Fruit fly (Drosophila melanogaster) whole organism, embryonic: ENCODE results near the gene dpr20.

ENCODE experiments used
- Atf3 ChIP-seq: fragments of 200-800 bp; sonication (Bioruptor generic); optimal IDR thresholded peaks from 3 replicates; lab custom pipeline; 2016; ENCODE audit warnings: missing biosample characterization, missing genetic modification characterization
- Bgb ChIP-seq: fragments of 200-800 bp; sonication (Bioruptor generic); IDR thresholded peaks from 2 replicates; pipeline ENCODE4 v1.3.6; 2022; ENCODE audit warnings: missing biosample characterization, missing genetic modification characterization; ENCODE audit not compliant: partially characterized antibody
- CG10267 ChIP-seq: fragments of 200-800 bp; sonication (Bioruptor generic); optimal IDR thresholded peaks from 2 replicates; lab custom pipeline; 2018; ENCODE audit warnings: missing biosample characterization, mild to moderate bottlenecking, missing genetic modification characterization, moderate library complexity
- CG10979 ChIP-seq: fragments of 200-800 bp; sonication (Bioruptor generic); optimal IDR thresholded peaks from 2 replicates; lab custom pipeline; 2018; ENCODE audit warnings: missing biosample characterization, mild to moderate bottlenecking, missing genetic modification characterization, moderate library complexity
- CG11247 ChIP-seq: fragments of 200-800 bp; sonication (Bioruptor generic); IDR thresholded peaks from 2 replicates; pipeline ENCODE4 v1.3.6; 2022; ENCODE audit warnings: missing biosample characterization, missing genetic modification characterization
- CG11456 ChIP-seq: fragments of 200-800 bp; sonication (Bioruptor generic); IDR thresholded peaks from 3 replicates; pipeline ENCODE4 v1.3.6; 2022; ENCODE audit warnings: missing biosample characterization, missing genetic modification characterization
- CG12219 ChIP-seq: fragments of 200-800 bp; sonication (Bioruptor generic); optimal IDR thresholded peaks from 3 replicates; lab custom pipeline; 2018; ENCODE audit warnings: missing biosample characterization, mild to moderate bottlenecking, missing genetic modification characterization
- CG13775 ChIP-seq: fragments of 200-800 bp; sonication (Bioruptor generic); optimal IDR thresholded peaks from 3 replicates; lab custom pipeline; 2017; ENCODE audit warnings: missing biosample characterization, mild to moderate bottlenecking, missing genetic modification characterization
- CG14667 ChIP-seq: fragments of 200-800 bp; sonication (Bioruptor generic); IDR thresholded peaks from 2 replicates; pipeline ENCODE4 v1.3.6; 2022; ENCODE audit warnings: missing biosample characterization, missing genetic modification characterization
- CG16815 ChIP-seq: fragments of 200-800 bp; sonication (Bioruptor generic); optimal IDR thresholded peaks from 3 replicates; lab custom pipeline; 2017; ENCODE audit warnings: missing biosample characterization, mild to moderate bottlenecking, missing genetic modification characterization
- CG17829 ChIP-seq: fragments of 200-800 bp; optimal IDR thresholded peaks from 2 replicates; lab custom pipeline; 2019; ENCODE audit warnings: missing biosample characterization, mild to moderate bottlenecking, missing genetic modification characterization, moderate library complexity
- CG32532 ChIP-seq: fragments of 200-800 bp; sonication (Bioruptor generic); IDR thresholded peaks from 2 replicates; pipeline ENCODE4 v1.3.6; 2022; ENCODE audit warnings: missing biosample characterization, missing genetic modification characterization
- CG32767 ChIP-seq: fragments of 200-800 bp; sonication (Bioruptor generic); IDR thresholded peaks from 2 replicates; pipeline ENCODE4 v1.3.6; 2022; ENCODE audit warnings: missing biosample characterization, missing genetic modification characterization
- CG3995 ChIP-seq: fragments of 200-800 bp; sonication (Bioruptor generic); optimal IDR thresholded peaks from 3 replicates; lab custom pipeline; 2016; ENCODE audit warnings: missing biosample characterization, missing genetic modification characterization
- CG6272 ChIP-seq: fragments of 200-800 bp; sonication (Bioruptor generic); IDR thresholded peaks from 2 replicates; pipeline ENCODE4 v1.3.6; 2022; ENCODE audit warnings: missing biosample characterization, missing genetic modification characterization
- CG7556 ChIP-seq: fragments of 200-800 bp; sonication (Bioruptor generic); optimal IDR thresholded peaks from 2 replicates; lab custom pipeline; 2017; ENCODE audit warnings: missing biosample characterization, mild to moderate bottlenecking, missing genetic modification characterization
- CG7786 ChIP-seq: fragments of 200-800 bp; sonication (Bioruptor generic); optimal IDR thresholded peaks from 2 replicates; lab custom pipeline; 2016; ENCODE audit warnings: missing biosample characterization, missing genetic modification characterization
- CG7987 ChIP-seq: fragments of 200-800 bp; sonication (Bioruptor generic); optimal IDR thresholded peaks from 2 replicates; lab custom pipeline; 2018; ENCODE audit warnings: missing biosample characterization, mild to moderate bottlenecking, missing genetic modification characterization, moderate library complexity
- CG8089 ChIP-seq: fragments of 200-800 bp; sonication (Bioruptor generic); optimal IDR thresholded peaks from 3 replicates; lab custom pipeline; 2016; ENCODE audit warnings: missing biosample characterization, missing genetic modification characterization
- CG8944 ChIP-seq: fragments of 200-800 bp; sonication (Bioruptor generic); optimal IDR thresholded peaks from 3 replicates; lab custom pipeline; 2016; ENCODE audit warnings: missing biosample characterization, missing genetic modification characterization
- D ChIP-seq, 2 experiments: fragments of 200-800 bp in 1 of 2; fragments of >200 bp in 1 of 2; sonication (Bioruptor generic) in 1 of 2; optimal IDR thresholded peaks; 2 replicates in 1 of 2; 3 replicates in 1 of 2; lab custom pipeline; 2017; ENCODE audit warnings: mild to moderate bottlenecking in 1 of 2, missing biosample characterization in 1 of 2, missing genetic modification characterization in 1 of 2, missing genetic modification reagents in 1 of 2
- Dbx ChIP-seq: fragments of 200-800 bp; sonication (Bioruptor generic); IDR thresholded peaks from 3 replicates; pipeline ENCODE4 v1.3.6; 2022; ENCODE audit warnings: missing biosample characterization, missing genetic modification characterization
- E2f1 ChIP-seq: fragments of 200-800 bp; sonication (Bioruptor generic); IDR thresholded peaks from 2 replicates; pipeline ENCODE4 v1.3.6; 2022; ENCODE audit warnings: missing biosample characterization, missing genetic modification characterization
- Ets65A ChIP-seq: fragments of 200-800 bp; sonication (Bioruptor generic); peaks from one replicate; lab custom pipeline; 2016; ENCODE audit warnings: missing biosample characterization, missing genetic modification characterization
- Med ChIP-seq: fragments of 200-800 bp; sonication (Bioruptor generic); peaks from one replicate; lab custom pipeline; 2016; ENCODE audit warnings: missing biosample characterization, missing genetic modification characterization, mild to moderate bottlenecking, inconsistent platforms, moderate library complexity
- Myb ChIP-seq: fragments of 200-800 bp; sonication (Bioruptor generic); optimal IDR thresholded peaks from 2 replicates; lab custom pipeline; 2016; ENCODE audit warnings: missing biosample characterization, missing genetic modification characterization
- Optix ChIP-seq: fragments of 200-800 bp; sonication (Bioruptor generic); IDR thresholded peaks from 3 replicates; pipeline ENCODE4 v1.3.6; 2022; ENCODE audit warnings: missing biosample characterization, missing genetic modification characterization
- Ssrp ChIP-seq: fragments of 200-800 bp; sonication (Bioruptor generic); optimal IDR thresholded peaks from 2 replicates; lab custom pipeline; 2018; ENCODE audit warnings: missing biosample characterization, mild to moderate bottlenecking, missing genetic modification characterization, moderate library complexity
- Trl ChIP-seq, 3 experiments: fragments of >200 bp in 2 of 3; fragments of 200-800 bp in 1 of 3; sonication (Bioruptor generic) in 1 of 3; optimal IDR thresholded peaks; 2 replicates in 1 of 3; 3 replicates in 2 of 3; lab custom pipeline; 2016 to 2017; ENCODE audit warnings: missing biosample characterization in 1 of 3, missing genetic modification characterization in 1 of 3
- ara ChIP-seq: fragments of 200-800 bp; sonication (Bioruptor generic); IDR thresholded peaks from 2 replicates; pipeline ENCODE4 v1.3.6; 2022; ENCODE audit warnings: missing biosample characterization, missing genetic modification characterization
- bab2 ChIP-seq: fragments of 200-800 bp; sonication (Bioruptor generic); optimal IDR thresholded peaks from 2 replicates; lab custom pipeline; 2016; ENCODE audit warnings: missing biosample characterization, missing genetic modification characterization
- caup ChIP-seq: fragments of 200-800 bp; sonication (Bioruptor generic); optimal IDR thresholded peaks from 3 replicates; lab custom pipeline; 2017; ENCODE audit warnings: missing biosample characterization, mild to moderate bottlenecking, missing genetic modification characterization, moderate library complexity; ENCODE audit not compliant: severe bottlenecking
- dan ChIP-seq: fragments of 200-800 bp; sonication (Bioruptor generic); IDR thresholded peaks from 2 replicates; pipeline ENCODE4 v1.3.6; 2022; ENCODE audit warnings: missing biosample characterization, missing genetic modification characterization
- danr ChIP-seq: fragments of 200-800 bp; sonication (Bioruptor generic); IDR thresholded peaks from 2 replicates; pipeline ENCODE4 v1.3.6; 2022; ENCODE audit warnings: missing biosample characterization, missing genetic modification characterization
- dmrt99B ChIP-seq: fragments of 200-800 bp; sonication (Bioruptor generic); optimal IDR thresholded peaks from 2 replicates; lab custom pipeline; 2018; ENCODE audit warnings: missing biosample characterization, mild to moderate bottlenecking, missing genetic modification characterization, moderate library complexity
- dysf ChIP-seq: fragments of 200-800 bp; sonication (Bioruptor generic); IDR thresholded peaks from 3 replicates; pipeline ENCODE4 v1.3.6; 2022; ENCODE audit warnings: missing biosample characterization, missing genetic modification characterization
- fd102C ChIP-seq: fragments of 200-800 bp; sonication (Bioruptor generic); optimal IDR thresholded peaks from 2 replicates; lab custom pipeline; 2018; ENCODE audit warnings: missing biosample characterization, mild to moderate bottlenecking, missing genetic modification characterization, moderate library complexity
- fu2 ChIP-seq: fragments of 200-800 bp; sonication (Bioruptor generic); optimal IDR thresholded peaks from 2 replicates; lab custom pipeline; 2016; ENCODE audit warnings: missing biosample characterization, missing genetic modification characterization
- ham ChIP-seq: fragments of 200-800 bp; sonication (Bioruptor generic); IDR thresholded peaks from 2 replicates; pipeline ENCODE4 v1.3.6; 2022; ENCODE audit warnings: missing biosample characterization, missing genetic modification characterization
- ken ChIP-seq: fragments of 200-800 bp; sonication (Bioruptor generic); IDR thresholded peaks from 3 replicates; pipeline ENCODE4 v1.3.6; 2022; ENCODE audit warnings: missing biosample characterization, missing genetic modification characterization
- lmd ChIP-seq: fragments of 200-800 bp; sonication (Bioruptor generic); IDR thresholded peaks from 2 replicates; pipeline ENCODE4 v1.3.6; 2022; ENCODE audit warnings: missing biosample characterization, missing genetic modification characterization
- lola ChIP-seq, 3 experiments: fragments of >200 bp in 2 of 3; fragments of 200-800 bp in 1 of 3; sonication (Bioruptor generic) in 1 of 3; optimal IDR thresholded peaks; 2 replicates each; lab custom pipeline; 2017 to 2019; ENCODE audit warnings: missing biosample characterization in 3 of 3, missing genetic modification characterization in 3 of 3, mild to moderate bottlenecking in 1 of 3, moderate library complexity in 1 of 3
- nom ChIP-seq: fragments of 200-800 bp; sonication (Bioruptor generic); optimal IDR thresholded peaks from 2 replicates; lab custom pipeline; 2017; ENCODE audit warnings: missing biosample characterization, missing genetic modification characterization, mild to moderate bottlenecking, moderate library complexity, missing genetic modification reagents
- pzg ChIP-seq: fragments of 200-800 bp; sonication (Bioruptor generic); optimal IDR thresholded peaks from 3 replicates; lab custom pipeline; 2018; ENCODE audit warnings: missing biosample characterization, mild to moderate bottlenecking, missing genetic modification characterization, moderate library complexity
- ro ChIP-seq: fragments of 200-800 bp; sonication (Bioruptor generic); IDR thresholded peaks from 2 replicates; pipeline ENCODE4 v1.3.6; 2022; ENCODE audit warnings: missing biosample characterization, missing genetic modification characterization
- trem ChIP-seq: fragments of 200-800 bp; optimal IDR thresholded peaks from 3 replicates; lab custom pipeline; 2019; ENCODE audit warnings: missing biosample characterization, mild to moderate bottlenecking, missing genetic modification characterization, moderate library complexity
- unc-4 ChIP-seq: fragments of 200-800 bp; sonication (Bioruptor generic); IDR thresholded peaks from 2 replicates; pipeline ENCODE4 v1.3.6; 2022; ENCODE audit warnings: missing biosample characterization, missing genetic modification characterization; ENCODE audit not compliant: partially characterized antibody
- zen ChIP-seq: fragments of 200-800 bp; sonication (Bioruptor generic); optimal IDR thresholded peaks from 3 replicates; lab custom pipeline; 2018; ENCODE audit warnings: missing biosample characterization, mild to moderate bottlenecking, missing genetic modification characterization, moderate library complexity
- zfh1 ChIP-seq: fragments of 200-800 bp; sonication (Bioruptor generic); IDR thresholded peaks from 3 replicates; pipeline ENCODE4 v1.3.6; 2022; ENCODE audit warnings: missing biosample characterization, missing genetic modification characterization

The dpr20 gene

DNA sequence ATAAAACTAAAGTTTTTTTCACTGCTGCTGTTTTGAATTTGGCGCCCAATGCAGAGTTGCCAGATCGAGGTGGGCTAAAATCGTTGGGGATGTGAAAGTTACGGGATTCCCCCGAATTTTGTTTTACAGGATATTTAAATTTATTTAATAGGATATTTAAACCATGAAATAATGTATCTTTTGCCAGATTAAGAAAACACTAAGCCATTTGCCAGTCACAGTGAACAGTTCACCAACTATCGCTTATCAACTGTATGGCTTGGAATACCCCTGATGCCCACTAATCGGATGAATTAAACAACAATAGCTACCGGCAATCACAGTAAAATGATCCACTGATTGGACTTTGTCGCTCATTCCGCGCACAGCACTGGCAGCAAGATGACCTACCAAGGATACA is 6.0 kb downstream of the dpr20 start, which contains the start of gene Dci (continued):
- TF ChIP-seq E2f1 (peak; percentile 68), CG17829 (peak; percentile 64), fd102C (GFP tag; lab: Kevin White, UChicago) (no peak), Med (GFP tag; lab: Kevin White, UChicago) (peak; percentile 97), zfh1 (GFP tag; lab: Robert Waterston, UW) (peak; percentile 54; the same call in 2 of the 3 replicates), CG32767 (GFP tag; lab: Robert Waterston, UW) (peak; percentile 62; the same call in 1 of the 2 replicates), CG11247 (peak; percentile 75), Atf3 (GFP tag; lab: Kevin White, UChicago) (peak; percentile 57), CG14667 (peak; percentile 55), pzg (peak; percentile 59), trem (peak; percentile 39), zen (tag; lab: Kevin White, UChicago) (peak; percentile 68), CG7556 (GFP tag; lab: Kevin White, UChicago) (peak; percentile 38), CG8089 (GFP tag; lab: Kevin White, UChicago) (peak; percentile 60), Ssrp (tag; lab: Kevin White, UChicago) (peak; percentile 67), CG13775 (GFP tag; lab: Kevin White, UChicago) (peak; percentile 79), CG7987 (GFP tag; lab: Kevin White, UChicago) (peak; percentile 17), dan (GFP tag; lab: Robert Waterston, UW) (0 out of 2 replicates have a peak, but pooled peaks have one; percentile 43), lola (GFP tag; optimal IDR thresholded peaks at IDR 0.05; lab: Kevin White, UChicago) (peak in 1 of 3 experiments; percentile 64), bab2 (GFP tag; lab: Kevin White, UChicago) (peak; percentile 78), CG6272 (GFP tag; lab: Robert Waterston, UW) (peak; percentile 62), unc-4 (GFP tag; lab: Robert Waterston, UW) (peak; percentile 82), ham (peak; percentile 77; the same call in 1 of the 2 replicates), ro (GFP tag; lab: Robert Waterston, UW) (peak; percentile 10; the same call in 1 of the 2 replicates), Bgb (peak; percentile 82), CG3995 (peak; percentile 98), CG11456 (GFP tag; lab: Robert Waterston, UW) (peak; percentile 79), Optix (GFP tag; lab: Robert Waterston, UW) (peak; percentile 82), CG10979 (tag; lab: Kevin White, UChicago) (peak; percentile 41), CG16815 (GFP tag; lab: Kevin White, UChicago) (peak; percentile 45), CG8944 (GFP tag; lab: Kevin White, UChicago) (peak; percentile 54), CG10267 (tag; lab: Kevin White, UChicago) (peak; percentile 73), Myb (GFP tag; lab: Kevin White, UChicago) (peak; percentile 10), dysf (GFP tag; lab: Robert Waterston, UW) (peak; percentile 59), D (optimal IDR thresholded peaks at IDR 0.05; lab: Kevin White, UChicago) (no peak), D (GFP tag; optimal IDR thresholded peaks at IDR 0.05; lab: Kevin White, UChicago) (peak; percentile 60), CG32532 (peak; percentile 81), dmrt99B (no peak), ken (GFP tag; lab: Robert Waterston, UW) (peak; percentile 89), Trl (optimal IDR thresholded peaks at IDR 0.05; lab: Kevin White, UChicago) (no peak), Trl (GFP tag; optimal IDR thresholded peaks at IDR 0.05; lab: Kevin White, UChicago) (peak; percentile 73), lmd (GFP tag; lab: Robert Waterston, UW) (peak; percentile 46; the same call in 1 of the 2 replicates), Ets65A (peak; percentile 99), CG7786 (GFP tag; lab: Kevin White, UChicago) (peak; percentile 66), Dbx (peak; percentile 72; the same call in 2 of the 3 replicates), ara (0 out of 2 replicates have a peak, but pooled peaks have one; percentile 4), nom (no peak), danr (GFP tag; lab: Robert Waterston, UW) (peak; percentile 59; the same call in 1 of the 2 replicates), caup (peak; percentile 10), fu2 (peak; percentile 54), CG12219 (no peak)
